Fruit fly (Drosophila melanogaster): ENCODE results near the gene Hs3st-B.
A peak's percentile ranks its signal among the peaks of the same experiment; 100 is the strongest.

The Hs3st-B gene

dm6 chrX:19297899-19298784 lies 49.7 kb downstream of the Hs3st-B start, which contains the start of gene CG8034 (continued):
- TF ChIP-seq bab2 (GFP tag; optimal IDR thresholded peaks at IDR 0.05) (peak; percentile 95), Gug (GFP tag; IDR thresholded peaks at IDR 0.05) (peak; percentile 95), CG12659 (GFP tag; optimal IDR thresholded peaks at IDR 0.05) (peak; percentile 98), sisA (GFP tag; IDR thresholded peaks at IDR 0.05) (peak; percentile 94), CG5180 (GFP tag; optimal IDR thresholded peaks at IDR 0.05) (peak; percentile 89), Sry-β (GFP tag; optimal IDR thresholded peaks at IDR 0.05) (peak; percentile 66), repo (GFP tag; optimal IDR thresholded peaks at IDR 0.05) (peak; percentile 87), danr (GFP tag; IDR thresholded peaks at IDR 0.05) (peak; percentile 96), CG7839 (tag; optimal IDR thresholded peaks at IDR 0.05) (peak; percentile 98), dpn (GFP tag; optimal IDR thresholded peaks at IDR 0.05) (peak; percentile 97), CG32767 (GFP tag; IDR thresholded peaks at IDR 0.05) (peak; percentile 96), ara (GFP tag; IDR thresholded peaks at IDR 0.05) (peak; percentile 91), nerfin-2 (GFP tag; IDR thresholded peaks at IDR 0.05; ENCODE audit: partially characterized antibody) (peak; percentile 51; the same call in 1 of the 2 replicates), CG4854 (GFP tag; optimal IDR thresholded peaks at IDR 0.05) (peak; percentile 94), CG6791 (GFP tag; IDR thresholded peaks at IDR 0.05; ENCODE audit: partially characterized antibody) (0 out of 3 replicates have a peak, but pooled peaks have one; percentile 42), Ssrp (tag; optimal IDR thresholded peaks at IDR 0.05) (peak; percentile 97), CG2712 (tag; optimal IDR thresholded peaks at IDR 0.05) (peak; percentile 98), lola (GFP tag; optimal IDR thresholded peaks at IDR 0.05) (peak in 1 of 3 experiments; percentile 98), CG12391 (tag; optimal IDR thresholded peaks at IDR 0.05) (peak; percentile 97), cato (GFP tag; optimal IDR thresholded peaks at IDR 0.05; ENCODE audit: borderline replicate concordance) (peak; percentile 91), row (GFP tag; IDR thresholded peaks at IDR 0.05) (peak; percentile 98), Rfx (GFP tag; IDR thresholded peaks at IDR 0.05) (peak; percentile 98), CG14667 (GFP tag; IDR thresholded peaks at IDR 0.05) (peak; percentile 89), sd (tag; optimal IDR thresholded peaks at IDR 0.05) (peak; percentile 89), ewg (GFP tag; optimal IDR thresholded peaks at IDR 0.05) (peak; percentile 92), abd-A (tag; optimal IDR thresholded peaks at IDR 0.05) (peak; percentile 85), CG3281 (GFP tag; optimal IDR thresholded peaks at IDR 0.05) (peak; percentile 98), vvl (GFP tag; IDR thresholded peaks at IDR 0.05) (peak; percentile 95), Doc2 (GFP tag; IDR thresholded peaks at IDR 0.05) (peak; percentile 88), Myb (GFP tag; optimal IDR thresholded peaks at IDR 0.05) (peak; percentile 87), Dip2 (GFP tag; IDR thresholded peaks at IDR 0.05) (peak; percentile 75), sna (GFP tag; IDR thresholded peaks at IDR 0.05; ENCODE audit: partially characterized antibody) (0 out of 2 replicates have a peak, but pooled peaks have one; percentile 33), mld (GFP tag; IDR thresholded peaks at IDR 0.05; ENCODE audit: partially characterized antibody) (no peak), ERR (GFP tag; optimal IDR thresholded peaks at IDR 0.05) (peak; percentile 90), CG14965 (GFP tag; optimal IDR thresholded peaks at IDR 0.05; ENCODE audit: borderline replicate concordance) (peak; percentile 46), Pdp1 (GFP tag; optimal IDR thresholded peaks at IDR 0.05) (peak; percentile 90 to 97), Atf-2 (GFP tag; optimal IDR thresholded peaks at IDR 0.05) (peak; percentile 94), NK7.1 (GFP tag; optimal IDR thresholded peaks at IDR 0.05) (peak; percentile 94), az2 (GFP tag; optimal IDR thresholded peaks at IDR 0.05) (peak; percentile 96), CG10267 (tag; optimal IDR thresholded peaks at IDR 0.05) (peak; percentile 91), CG17612 (GFP tag; IDR thresholded peaks at IDR 0.05) (peak; percentile 72), Sin3A (optimal IDR thresholded peaks at IDR 0.05) (no peak), scrt (GFP tag; optimal IDR thresholded peaks at IDR 0.05) (peak; percentile 94), da (GFP tag; optimal IDR thresholded peaks at IDR 0.05) (peak; percentile 94), seq (GFP tag; IDR thresholded peaks at IDR 0.05) (peak; percentile 95), CG1024 (GFP tag; IDR thresholded peaks at IDR 0.05) (0 out of 2 replicates have a peak, but pooled peaks have one; percentile 57), CG17359 (tag; optimal IDR thresholded peaks at IDR 0.05) (peak; percentile 95)
